Worm (Caenorhabditis elegans) whole organism, L3 larva: ENCODE results near the gene fbxb-15.

Experiments
- ceh-28 ChIP-seq: fragments of 150-350 bp; optimal IDR thresholded peaks from 2 replicates; lab custom pipeline; 2014; ENCODE audit warnings: missing biosample characterization, missing genetic modification reagents, missing genetic modification characterization
- ceh-82 ChIP-seq: fragments of 150-350 bp; optimal IDR thresholded peaks from 2 replicates; lab custom pipeline; 2014; ENCODE audit warnings: missing biosample characterization, missing genetic modification characterization
- elt-2 ChIP-seq: sonication (generic microtip); optimal IDR thresholded peaks from 2 replicates; lab custom pipeline; 2016; ENCODE audit warnings: missing genetic modification reagents, mild to moderate bottlenecking, missing genetic modification characterization, missing compliant biosample characterization
- fkh-10 ChIP-seq: sonication (generic microtip); optimal IDR thresholded peaks from 2 replicates; lab custom pipeline; 2017; ENCODE audit warnings: missing biosample characterization, missing genetic modification reagents, missing genetic modification characterization
- nhr-11 ChIP-seq: fragments of 150-350 bp; optimal IDR thresholded peaks from 2 replicates; lab custom pipeline; 2014; ENCODE audit warnings: missing biosample characterization, missing genetic modification characterization
- nhr-67 ChIP-seq: fragments of 150-350 bp; optimal IDR thresholded peaks from 2 replicates; lab custom pipeline; 2014; ENCODE audit warnings: missing biosample characterization, missing genetic modification characterization
- pha-4 ChIP-seq: fragments of 150-350 bp; optimal IDR thresholded peaks from 2 replicates; lab custom pipeline; 2014; ENCODE audit warnings: missing biosample characterization, missing genetic modification reagents, missing genetic modification characterization
- snpc-4 ChIP-seq: fragments of 150-350 bp; optimal IDR thresholded peaks from 2 replicates; lab custom pipeline; 2014; ENCODE audit warnings: missing biosample characterization, missing genetic modification characterization

DNA sequence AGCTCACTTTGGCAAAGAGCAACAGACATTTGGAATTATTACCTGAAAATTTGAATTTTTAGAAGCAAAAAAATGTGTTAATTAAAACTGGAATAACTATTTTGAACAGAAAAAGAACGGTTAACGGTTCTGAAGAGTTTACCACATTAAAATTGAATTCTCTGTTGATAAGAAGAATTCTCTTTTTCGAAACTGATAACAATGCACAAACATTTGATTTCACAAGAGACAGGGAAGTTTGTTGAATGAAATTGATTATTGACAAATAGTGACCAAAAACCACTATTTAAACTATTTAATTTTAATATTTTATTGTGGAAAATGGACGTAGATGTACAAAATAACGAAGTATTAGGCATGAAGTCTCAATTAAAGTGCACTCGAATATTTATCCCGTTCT, 45.7 kb downstream of the fbxb-15 start:
- TF ChIP-seq nhr-11 (tag; lab: Kevin White, UChicago): no peak
- TF ChIP-seq snpc-4 (tag; lab: Kevin White, UChicago): no peak
- TF ChIP-seq ceh-82 (tag; lab: Kevin White, UChicago): no peak
- no peak for TF ChIP-seq ceh-28 (tag; lab: Kevin White, UChicago)
- peak; percentile 67 for TF ChIP-seq pha-4 (tag; lab: Kevin White, UChicago)
- peak; percentile 82 for TF ChIP-seq elt-2 (tag; lab: Kevin White, UChicago)
- TF ChIP-seq nhr-67: no peak
- no peak for TF ChIP-seq fkh-10
